Fruit fly (Drosophila melanogaster): ENCODE measurements around the gene CG45071.

Gene CG45071

dm6 chr3L:15136659-15137572 lies 31.2 kb downstream of the CG45071 start, which contains the start of gene CG12316 (continued):
- TF ChIP-seq CG2202 (tag; optimal IDR thresholded peaks at IDR 0.05), result peak; percentile 92
- TF ChIP-seq CG17802 (tag; optimal IDR thresholded peaks at IDR 0.05), result peak; percentile 77
- peak; percentile 69 for TF ChIP-seq CG6272 (GFP tag; IDR thresholded peaks at IDR 0.05)
- peak; percentile 89 for TF ChIP-seq zen (tag; optimal IDR thresholded peaks at IDR 0.05)
- TF ChIP-seq dmrt11E (tag; optimal IDR thresholded peaks at IDR 0.05), result peak; percentile 96
- TF ChIP-seq dm (GFP tag; optimal IDR thresholded peaks at IDR 0.05), result peak; percentile 88
- no peak for TF ChIP-seq lov (optimal IDR thresholded peaks at IDR 0.05)
- TF ChIP-seq lov (GFP tag; IDR thresholded peaks at IDR 0.05), result peak; percentile 74; the same call in 2 of the 3 replicates
- TF ChIP-seq kni (GFP tag; optimal IDR thresholded peaks at IDR 0.05), result peak; percentile 84
- peak; percentile 94 for TF ChIP-seq CG4328 (GFP tag; optimal IDR thresholded peaks at IDR 0.05)
- TF ChIP-seq Eip74EF (GFP tag; optimal IDR thresholded peaks at IDR 0.05), result peak in 1 of 2 experiments; percentile 90
- peak; percentile 71 for TF ChIP-seq peb (GFP tag; IDR thresholded peaks at IDR 0.05)
- peak; percentile 95 for TF ChIP-seq CG18262 (tag; optimal IDR thresholded peaks at IDR 0.05)
- TF ChIP-seq CG15479 (GFP tag; optimal IDR thresholded peaks at IDR 0.05), result peak; percentile 30
- peak; percentile 70 for TF ChIP-seq MESR4 (GFP tag; optimal IDR thresholded peaks at IDR 0.05)
- TF ChIP-seq Poxn (GFP tag; IDR thresholded peaks at IDR 0.05), result 0 out of 2 replicates have a peak, but pooled peaks have one; percentile 24
- peak; percentile 72 for TF ChIP-seq CG10366 (GFP tag; IDR thresholded peaks at IDR 0.05)
- peak; percentile 81 for TF ChIP-seq CG12942 (GFP tag; optimal IDR thresholded peaks at IDR 0.05)
- TF ChIP-seq CG1529 (GFP tag; optimal IDR thresholded peaks at IDR 0.05), result peak; percentile 86
- TF ChIP-seq CG9797 (GFP tag; optimal IDR thresholded peaks at IDR 0.05), result peak; percentile 50
- TF ChIP-seq fd64A (GFP tag; optimal IDR thresholded peaks at IDR 0.05), result peak; percentile 92
- TF ChIP-seq CG7745 (tag; optimal IDR thresholded peaks at IDR 0.05), result peak; percentile 4
- no peak; the same call in 1 of the 2 replicates for TF ChIP-seq GATAe (GFP tag; conservative IDR thresholded peaks at IDR 0.05)
- peak; percentile 89 for TF ChIP-seq CG11723 (GFP tag; optimal IDR thresholded peaks at IDR 0.05)
- TF ChIP-seq pros (GFP tag; optimal IDR thresholded peaks at IDR 0.05), result peak; percentile 70
- TF ChIP-seq CG4854 (GFP tag; optimal IDR thresholded peaks at IDR 0.05), result peak; percentile 86
- TF ChIP-seq vnd (GFP tag; IDR thresholded peaks at IDR 0.05; ENCODE audit: partially characterized antibody), result peak; percentile 72
- peak; percentile 89 for TF ChIP-seq CG18476 (GFP tag; optimal IDR thresholded peaks at IDR 0.05)
- peak; percentile 91 for TF ChIP-seq grau (tag; optimal IDR thresholded peaks at IDR 0.05)
- TF ChIP-seq Usf (GFP tag; optimal IDR thresholded peaks at IDR 0.05), result peak; percentile 89
- TF ChIP-seq btn (GFP tag; optimal IDR thresholded peaks at IDR 0.05), result peak; percentile 87
- peak; percentile 87 for TF ChIP-seq CG8089 (GFP tag; optimal IDR thresholded peaks at IDR 0.05)
- TF ChIP-seq Elba2 (GFP tag; optimal IDR thresholded peaks at IDR 0.05), result peak; percentile 5
- TF ChIP-seq sr (GFP tag; IDR thresholded peaks at IDR 0.05), result peak; percentile 46; the same call in 1 of the 3 replicates
- TF ChIP-seq HLH54F (GFP tag; optimal IDR thresholded peaks at IDR 0.05), result peak; percentile 94
- peak; percentile 99 for TF ChIP-seq Med (GFP tag)
- peak; percentile 72 for TF ChIP-seq CG7372 (GFP tag; IDR thresholded peaks at IDR 0.05)
- peak; percentile 90 for TF ChIP-seq Antp (GFP tag; optimal IDR thresholded peaks at IDR 0.05)
- peak; percentile 95 for TF ChIP-seq CG15696 (tag; optimal IDR thresholded peaks at IDR 0.05)
- TF ChIP-seq en (GFP tag; optimal IDR thresholded peaks at IDR 0.05), result peak; percentile 85
- peak; percentile 23 to 70 for TF ChIP-seq insv (GFP tag; optimal IDR thresholded peaks at IDR 0.05)
- peak; percentile 87 for TF ChIP-seq CG9817 (tag; optimal IDR thresholded peaks at IDR 0.05)
- peak; percentile 50; the same call in 1 of the 2 replicates for TF ChIP-seq ap (GFP tag; IDR thresholded peaks at IDR 0.05)
- peak; percentile 79 for TF ChIP-seq CG14014 (GFP tag; IDR thresholded peaks at IDR 0.05)
- peak; percentile 52 for TF ChIP-seq CG17186 (GFP tag; optimal IDR thresholded peaks at IDR 0.05)
- TF ChIP-seq CG17912 (GFP tag; optimal IDR thresholded peaks at IDR 0.05), result peak; percentile 88
- TF ChIP-seq pho (GFP tag; optimal IDR thresholded peaks at IDR 0.05), result peak; percentile 92
- TF ChIP-seq slou (GFP tag; optimal IDR thresholded peaks at IDR 0.05), result peak; percentile 9

Data from whole organism, embryonic.